Fruit fly (Drosophila melanogaster) whole organism: ENCODE measurements around the gene CD98hc.

Experiments used
- pan ChIP-seq: fragments of >200 bp; optimal IDR thresholded peaks from 2 replicates; lab custom pipeline; 2017
- psq ChIP-seq: fragments of >200 bp; optimal IDR thresholded peaks from 2 replicates; lab custom pipeline; 2017
- usp ChIP-seq: fragments of >200 bp; optimal IDR thresholded peaks from 2 replicates; lab custom pipeline; 2017; ENCODE audit warnings: missing biosample characterization, missing genetic modification characterization, mixed read lengths

DNA sequence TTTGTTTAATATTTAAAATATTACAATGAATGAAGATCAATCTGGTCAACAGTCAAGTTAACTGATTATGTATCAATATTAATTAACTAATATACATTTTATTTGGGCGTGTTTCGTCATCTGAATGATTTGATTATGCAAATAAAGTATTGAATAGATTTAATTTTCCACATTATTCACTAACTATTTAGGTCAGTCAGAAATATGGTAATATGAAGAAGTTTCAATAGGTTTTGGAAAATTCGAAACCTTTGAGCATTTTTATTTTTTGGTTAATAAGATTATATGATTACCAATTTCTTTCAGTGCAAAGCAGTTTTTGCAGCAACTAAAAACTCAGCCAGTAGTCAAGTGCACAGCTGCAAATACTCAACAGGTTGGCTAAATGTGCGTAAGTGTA is 13.9 kb upstream of the CD98hc start:
- TF ChIP-seq psq (lab: Kevin White, UChicago): no peak
- TF ChIP-seq usp (GFP tag; lab: Kevin White, UChicago): no peak
- TF ChIP-seq pan (lab: Kevin White, UChicago): no peak
